Worm (Caenorhabditis elegans) whole organism, L4/young adult: Measurements from ENCODE around the gene pfd-4.

ENCODE experiments used
- W03F9.2 ChIP-seq: fragments of 150-350 bp; optimal IDR thresholded peaks from 2 replicates; lab custom pipeline; 2014; ENCODE audit warnings: missing biosample characterization, missing genetic modification characterization
- dao-5 ChIP-seq: sonication (generic microtip); optimal IDR thresholded peaks from 2 replicates; lab custom pipeline; 2016; ENCODE audit warnings: missing genotype, missing genetic modification characterization, moderate library complexity, missing compliant biosample characterization
- him-1 ChIP-seq: sonication (generic microtip); optimal IDR thresholded peaks from 2 replicates; lab custom pipeline; 2016; ENCODE audit warnings: missing genotype, missing genetic modification reagents, missing genetic modification characterization, missing compliant biosample characterization

pfd-4 gene

ce11 chrIV:11361409-11361808 lies 46.4 kb downstream of the pfd-4 start, which contains the start of gene T01G1.4:
T01G1.4 (minus strand) TSS chrIV:11361509.
- TF ChIP-seq W03F9.2 (tag; lab: Kevin White, UChicago) (no peak), dao-5 (tag; lab: Kevin White, UChicago) (no peak), him-1 (tag; lab: Kevin White, UChicago) (no peak)

- TF ChIP-seq W03F9.2 (tag; lab: Kevin White, UChicago), result no peak
- no peak for TF ChIP-seq dao-5 (tag; lab: Kevin White, UChicago)
- TF ChIP-seq him-1 (tag; lab: Kevin White, UChicago), result no peak
These were observed 49.0 kb downstream of the pfd-4 start for ce11 chrIV:11363806-11364562.
